Worm (Caenorhabditis elegans) whole organism, L1 larva: Measurements from ENCODE around the gene sphr-1.
A peak's percentile ranks its signal among the peaks of the same experiment; 100 is the strongest.

Experiments
- Y116A8C.19 ChIP-seq: sonication (generic microtip); optimal IDR thresholded peaks from 2 replicates; lab custom pipeline; 2016; ENCODE audit warnings: missing compliant biosample characterization, missing genetic modification characterization, borderline replicate concordance
- ama-1 ChIP-seq: fragments of 150-350 bp; optimal IDR thresholded peaks from 2 replicates; lab custom pipeline; 2014
- blmp-1 ChIP-seq: fragments of 150-350 bp; optimal IDR thresholded peaks from 2 replicates; lab custom pipeline; 2014; ENCODE audit warnings: missing biosample characterization, missing genetic modification characterization
- ceh-63 ChIP-seq: fragments of 200-800 bp; sonication (Bioruptor generic); optimal IDR thresholded peaks from 2 replicates; lab custom pipeline; 2018; ENCODE audit warnings: mild to moderate bottlenecking, missing genetic modification characterization, missing compliant biosample characterization
- ceh-8 ChIP-seq: fragments of 200-800 bp; sonication (Bioruptor generic); optimal IDR thresholded peaks from 2 replicates; lab custom pipeline; 2018; ENCODE audit warnings: mild to moderate bottlenecking, missing genetic modification characterization, moderate library complexity, missing compliant biosample characterization
- ceh-82 ChIP-seq, 3 experiments: fragments of 150-350 bp in 1 of 3; sonication (generic microtip) in 2 of 3; optimal IDR thresholded peaks; 2 replicates each; lab custom pipeline; 2014 to 2017; ENCODE audit warnings: missing biosample characterization in 3 of 3, missing genetic modification characterization in 3 of 3
- ceh-90 ChIP-seq: sonication (generic microtip); optimal IDR thresholded peaks from 2 replicates; lab custom pipeline; 2016; ENCODE audit warnings: missing genetic modification characterization, missing compliant biosample characterization
- ces-1 ChIP-seq: fragments of 150-350 bp; optimal IDR thresholded peaks from 2 replicates; lab custom pipeline; 2014; ENCODE audit warnings: missing biosample characterization, missing genetic modification reagents, missing genetic modification characterization
- efl-1 ChIP-seq, 4 experiments: fragments of 150-350 bp; optimal IDR thresholded peaks in 3 of 4; peaks in 1 of 4; 1 replicate in 1 of 4; 2 replicates in 3 of 4; lab custom pipeline; 2014; ENCODE audit warnings: missing biosample characterization in 2 of 4, missing genetic modification characterization in 2 of 4, missing genetic modification reagents in 2 of 4
- egl-13 ChIP-seq: sonication (generic microtip); optimal IDR thresholded peaks from 2 replicates; lab custom pipeline; 2016; ENCODE audit warnings: missing genotype, missing genetic modification reagents, missing genetic modification characterization, missing compliant biosample characterization
- elt-2 ChIP-seq: sonication (generic microtip); optimal IDR thresholded peaks from 2 replicates; lab custom pipeline; 2016; ENCODE audit warnings: missing genetic modification characterization, mild to moderate bottlenecking, inconsistent platforms, missing compliant biosample characterization, missing genetic modification reagents
- elt-3 ChIP-seq, 6 experiments: fragments of 150-350 bp in 1 of 6; sonication (generic microtip); optimal IDR thresholded peaks; 2 replicates each; lab custom pipeline; 2017 to 2018; ENCODE audit warnings: missing biosample characterization in 6 of 6, missing genetic modification characterization in 6 of 6, inconsistent platforms in 1 of 6
- ets-5 ChIP-seq: fragments of 200-800 bp; sonication (Bioruptor generic); IDR thresholded peaks from 2 replicates; pipeline ENCODE4 v1.3.6; 2022; ENCODE audit warnings: missing genetic modification characterization, missing compliant biosample characterization
- fkh-10 ChIP-seq: sonication (generic microtip); optimal IDR thresholded peaks from 2 replicates; lab custom pipeline; 2017; ENCODE audit warnings: missing biosample characterization, missing genetic modification reagents, missing genetic modification characterization
- fos-1 ChIP-seq: fragments of 150-350 bp; optimal IDR thresholded peaks from 2 replicates; lab custom pipeline; 2014; ENCODE audit warnings: missing biosample characterization, missing genetic modification characterization
- grh-1 ChIP-seq: fragments of 200-800 bp; sonication (Bioruptor generic); IDR thresholded peaks from 2 replicates; pipeline ENCODE4 v1.3.6; 2022; ENCODE audit warnings: missing genetic modification reagents, missing genetic modification characterization, missing compliant biosample characterization
- hlh-17 ChIP-seq: fragments of 200-800 bp; sonication (Bioruptor generic); optimal IDR thresholded peaks from 2 replicates; lab custom pipeline; 2018; ENCODE audit warnings: missing genetic modification characterization, mild to moderate bottlenecking, missing compliant biosample characterization, moderate library complexity, borderline replicate concordance
- lin-13 ChIP-seq: fragments of 150-350 bp; optimal IDR thresholded peaks from 2 replicates; lab custom pipeline; 2014; ENCODE audit warnings: missing biosample characterization, missing genetic modification reagents, missing genetic modification characterization
- lin-14 ChIP-seq: fragments of 200-800 bp; sonication (Bioruptor generic); optimal IDR thresholded peaks from 2 replicates; lab custom pipeline; 2018; ENCODE audit warnings: mild to moderate bottlenecking, missing genetic modification characterization, moderate library complexity, missing compliant biosample characterization
- lin-39 ChIP-seq: fragments of 150-350 bp; optimal IDR thresholded peaks from 2 replicates; lab custom pipeline; 2014; ENCODE audit warnings: missing biosample characterization, missing genetic modification reagents, missing genetic modification characterization
- lsy-2 ChIP-seq, 2 experiments: fragments of 150-350 bp; optimal IDR thresholded peaks; 2 replicates each; lab custom pipeline; 2014; ENCODE audit warnings: missing biosample characterization in 2 of 2, missing genetic modification characterization in 2 of 2
- mdl-1 ChIP-seq, 2 experiments: fragments of 150-350 bp; optimal IDR thresholded peaks; 2 replicates each; lab custom pipeline; 2014 to 2017; ENCODE audit warnings: missing biosample characterization in 2 of 2, missing genetic modification characterization in 2 of 2, inconsistent platforms in 1 of 2
- mef-2 ChIP-seq: fragments of 150-350 bp; optimal IDR thresholded peaks from 2 replicates; lab custom pipeline; 2014; ENCODE audit warnings: missing biosample characterization, missing genetic modification characterization
- mep-1 ChIP-seq: fragments of 150-350 bp; optimal IDR thresholded peaks from 2 replicates; lab custom pipeline; 2014; ENCODE audit warnings: missing biosample characterization, missing genetic modification characterization
- nhr-19 ChIP-seq: fragments of 200-800 bp; sonication (Bioruptor generic); conservative IDR thresholded peaks from 2 replicates; pipeline ENCODE4 v1.3.6; 2022; ENCODE audit warnings: missing genetic modification characterization, missing compliant biosample characterization
- nhr-20 ChIP-seq: sonication (generic microtip); optimal IDR thresholded peaks from 2 replicates; lab custom pipeline; 2016; ENCODE audit warnings: mild to moderate bottlenecking, missing genetic modification characterization, missing compliant biosample characterization
- nhr-237 ChIP-seq: fragments of 150-350 bp; optimal IDR thresholded peaks from 2 replicates; lab custom pipeline; 2014; ENCODE audit warnings: missing biosample characterization, missing genetic modification characterization
- nhr-47 ChIP-seq: sonication (generic microtip); optimal IDR thresholded peaks from 2 replicates; lab custom pipeline; 2016; ENCODE audit warnings: mild to moderate bottlenecking, missing genetic modification characterization, moderate library complexity, missing compliant biosample characterization
- nhr-71 ChIP-seq: sonication (generic microtip); optimal IDR thresholded peaks from 2 replicates; lab custom pipeline; 2016; ENCODE audit warnings: mild to moderate bottlenecking, missing genetic modification characterization, moderate library complexity, missing compliant biosample characterization
- nhr-76 ChIP-seq: sonication (generic microtip); optimal IDR thresholded peaks from 2 replicates; lab custom pipeline; 2017; ENCODE audit warnings: missing biosample characterization, missing genetic modification characterization
- nhr-84 ChIP-seq: sonication (generic microtip); optimal IDR thresholded peaks from 2 replicates; lab custom pipeline; 2017; ENCODE audit warnings: missing biosample characterization, missing genetic modification characterization
- nhr-85 ChIP-seq: sonication (generic microtip); peaks from one replicate; lab custom pipeline; 2016; ENCODE audit warnings: missing genetic modification characterization, inconsistent platforms, missing compliant biosample characterization
- nhr-90 ChIP-seq: sonication (generic microtip); optimal IDR thresholded peaks from 2 replicates; lab custom pipeline; 2016; ENCODE audit warnings: mild to moderate bottlenecking, missing genetic modification characterization, missing compliant biosample characterization; ENCODE audit not compliant: poor library complexity
- pqm-1 ChIP-seq: sonication (generic microtip); optimal IDR thresholded peaks from 3 replicates; lab custom pipeline; 2017; ENCODE audit warnings: missing biosample characterization, missing genetic modification characterization
- rnt-1 ChIP-seq: sonication (generic microtip); optimal IDR thresholded peaks from 2 replicates; lab custom pipeline; 2016; ENCODE audit warnings: mild to moderate bottlenecking, missing genetic modification characterization, moderate library complexity, missing compliant biosample characterization
- skn-1 ChIP-seq: fragments of 150-350 bp; optimal IDR thresholded peaks from 2 replicates; lab custom pipeline; 2014; ENCODE audit warnings: missing biosample characterization, missing genetic modification characterization
- snpc-4 ChIP-seq: fragments of 150-350 bp; optimal IDR thresholded peaks from 2 replicates; lab custom pipeline; 2014; ENCODE audit warnings: missing biosample characterization, missing genetic modification characterization
- snu-23 ChIP-seq: sonication (generic microtip); optimal IDR thresholded peaks from 2 replicates; lab custom pipeline; 2016; ENCODE audit warnings: missing genetic modification characterization, missing compliant biosample characterization
- swsn-7 ChIP-seq: sonication (generic microtip); optimal IDR thresholded peaks from 2 replicates; lab custom pipeline; 2016; ENCODE audit warnings: missing genetic modification characterization, missing compliant biosample characterization
- tbx-2 ChIP-seq: sonication (generic microtip); optimal IDR thresholded peaks from 2 replicates; lab custom pipeline; 2016; ENCODE audit warnings: missing genetic modification characterization, missing compliant biosample characterization
- unc-130 ChIP-seq: fragments of 150-350 bp; optimal IDR thresholded peaks from 2 replicates; lab custom pipeline; 2017; ENCODE audit warnings: missing biosample characterization, missing genetic modification characterization, inconsistent platforms
- zag-1 ChIP-seq: fragments of 150-350 bp; optimal IDR thresholded peaks from 2 replicates; lab custom pipeline; 2014; ENCODE audit warnings: missing biosample characterization, missing genetic modification characterization
- zip-4 ChIP-seq: fragments of 200-800 bp; sonication (Bioruptor generic); optimal IDR thresholded peaks from 2 replicates; lab custom pipeline; 2018; ENCODE audit warnings: mild to moderate bottlenecking, missing genetic modification characterization, moderate library complexity, missing compliant biosample characterization

The sphr-1 gene

DNA sequence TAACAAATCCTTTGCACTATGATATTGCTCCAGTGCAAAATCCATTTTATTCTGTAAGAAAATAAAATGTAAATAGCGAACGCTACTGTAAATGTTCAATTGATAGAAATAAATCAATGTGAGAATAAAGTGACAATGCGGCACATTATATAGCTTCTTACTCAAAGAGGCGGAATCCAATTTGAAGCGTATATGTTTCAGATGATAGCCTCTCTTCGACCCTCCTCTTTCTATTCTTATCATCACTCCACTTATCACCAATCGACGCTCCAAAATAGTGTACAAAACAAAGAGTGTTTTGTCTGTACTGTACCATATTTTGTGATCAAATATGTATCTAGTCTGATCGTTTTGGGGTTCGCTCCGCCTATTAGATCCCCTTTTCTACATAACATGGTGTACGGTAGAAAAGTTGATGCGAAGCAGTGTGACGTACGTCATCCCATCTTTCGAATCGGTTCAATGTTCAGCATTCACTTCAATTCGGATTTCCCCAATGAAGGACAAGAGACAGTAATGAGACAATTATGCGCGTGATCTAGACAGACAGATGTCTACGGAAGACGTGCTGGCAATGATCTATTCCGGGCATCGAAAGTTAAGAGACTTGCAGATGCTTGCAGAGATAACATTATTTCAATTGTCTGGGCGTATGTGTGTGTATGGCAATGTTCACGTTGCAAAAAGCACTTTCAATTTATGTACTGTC lies 44.4 kb upstream of the sphr-1 start, which contains the start of gene spl-2:
Gene spl-2, minus strand, starts transcription at position 51 of the 709 bp plus-strand sequence.
- TF ChIP-seq ceh-90 (tag; lab: Kevin White, UChicago) (no peak), elt-3 (tag; optimal IDR thresholded peaks at IDR 0.05; lab: Kevin White, UChicago) (peak in 2 of 6 experiments; percentile 5 to 13), nhr-76 (tag; lab: Kevin White, UChicago) (no peak), tbx-2 (tag; lab: Kevin White, UChicago) (peak; percentile 17), blmp-1 (tag; lab: Kevin White, UChicago) (peak; percentile 85), lin-39 (tag; lab: Kevin White, UChicago) (no peak), elt-2 (peak; percentile 21), lin-14 (GFP tag; lab: Kevin White, UChicago) (peak; percentile 83), nhr-90 (tag; lab: Kevin White, UChicago) (peak; percentile 29), mdl-1 (tag; optimal IDR thresholded peaks at IDR 0.05; lab: Kevin White, UChicago) (peak in 1 of 2 experiments; percentile 4), nhr-19 (GFP tag; lab: Robert Waterston, UW) (peak; percentile 17; the same call in 1 of the 2 replicates), nhr-20 (tag; lab: Kevin White, UChicago) (peak; percentile 70), mep-1 (peak; percentile 27), nhr-85 (tag; lab: Kevin White, UChicago) (peak; percentile 98), nhr-71 (peak; percentile 63), nhr-47 (tag; lab: Kevin White, UChicago) (no peak), grh-1 (GFP tag; lab: Robert Waterston, UW) (0 out of 2 replicates have a peak, but pooled peaks have one; percentile 40), swsn-7 (tag; lab: Kevin White, UChicago) (no peak), ceh-8 (no peak), ceh-82 (tag; optimal IDR thresholded peaks at IDR 0.05; lab: Kevin White, UChicago) (no peak), snu-23 (peak; percentile 35)

DNA sequence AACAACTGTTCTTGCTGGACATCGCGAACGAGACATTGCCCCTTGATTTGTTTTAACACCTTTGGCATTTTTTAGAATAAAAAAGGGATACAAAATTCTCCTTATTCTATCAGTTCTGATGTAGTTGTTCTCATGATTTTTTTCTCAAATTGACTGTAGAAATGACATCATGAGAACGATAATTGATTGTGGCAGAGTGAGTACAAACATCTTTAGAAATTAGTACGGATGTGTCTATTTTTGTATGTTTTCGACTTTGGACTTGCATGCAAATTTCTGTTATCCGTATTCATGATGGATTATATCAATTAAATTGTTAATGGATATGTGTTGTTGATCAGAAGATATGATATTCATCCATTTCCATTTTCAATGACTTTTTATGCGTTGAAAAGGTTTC lies 43.3 kb upstream of the sphr-1 start:
- TF ChIP-seq ets-5 (GFP tag; lab: Robert Waterston, UW): no peak
- TF ChIP-seq egl-13 (tag; lab: Kevin White, UChicago): no peak
- no peak for TF ChIP-seq nhr-84
- TF ChIP-seq skn-1 (tag; lab: Kevin White, UChicago): no peak
- no peak for TF ChIP-seq fos-1 (tag; lab: Kevin White, UChicago)
- no peak for TF ChIP-seq hlh-17 (GFP tag; lab: Kevin White, UChicago)
- no peak for TF ChIP-seq lsy-2 (tag; optimal IDR thresholded peaks at IDR 0.05; lab: Kevin White, UChicago)
- TF ChIP-seq tbx-2 (tag; lab: Kevin White, UChicago): peak; percentile 2
- TF ChIP-seq mep-1: no peak
- TF ChIP-seq lin-39 (tag; lab: Kevin White, UChicago): no peak
- TF ChIP-seq unc-130: no peak
- TF ChIP-seq nhr-47 (tag; lab: Kevin White, UChicago): no peak
- no peak for TF ChIP-seq swsn-7 (tag; lab: Kevin White, UChicago)
- TF ChIP-seq zag-1 (tag; lab: Kevin White, UChicago): no peak
- TF ChIP-seq fkh-10 (GFP tag; lab: Kevin White, UChicago): no peak
- TF ChIP-seq nhr-85 (tag; lab: Kevin White, UChicago): peak; percentile 82
- TF ChIP-seq efl-1 (optimal IDR thresholded peaks at IDR 0.05; lab: Kevin White, UChicago): no peak
- no peak for TF ChIP-seq efl-1 (GFP tag; optimal IDR thresholded peaks at IDR 0.05 in 1 of 2; lab: Kevin White, UChicago)
- no peak for TF ChIP-seq ama-1 (lab: Kevin White, UChicago)
- peak; percentile 32 for TF ChIP-seq nhr-71
- TF ChIP-seq snpc-4 (tag; lab: Kevin White, UChicago): no peak
- no peak for TF ChIP-seq elt-3 (tag; optimal IDR thresholded peaks at IDR 0.05; lab: Kevin White, UChicago)
- TF ChIP-seq ceh-63 (GFP tag; lab: Kevin White, UChicago): no peak
- TF ChIP-seq ceh-8: no peak
- TF ChIP-seq nhr-20 (tag; lab: Kevin White, UChicago): peak; percentile 46
- no peak for TF ChIP-seq nhr-237 (tag; lab: Kevin White, UChicago)
- no peak for TF ChIP-seq ces-1
- no peak for TF ChIP-seq zip-4
- TF ChIP-seq Y116A8C.19: no peak
- TF ChIP-seq rnt-1 (tag; lab: Kevin White, UChicago): no peak
- TF ChIP-seq nhr-19 (GFP tag; lab: Robert Waterston, UW): no peak
- TF ChIP-seq mef-2 (tag; lab: Kevin White, UChicago): no peak
- TF ChIP-seq lin-13 (GFP tag; lab: Kevin White, UChicago): no peak
- TF ChIP-seq lin-14 (GFP tag; lab: Kevin White, UChicago): peak; percentile 23
- TF ChIP-seq pqm-1 (tag; lab: Kevin White, UChicago): no peak
- no peak for TF ChIP-seq grh-1 (GFP tag; lab: Robert Waterston, UW)
- TF ChIP-seq, all 84 proteins: peak for 5
